ENCODE assay signal across 2 worm cellular contexts in genomic region chrIV:9146819-9147518, ce11.
TF ChIP-seq lines count a peak whose summit lies in the region.

Gene rpb-12, minus strand, starts transcription at chrIV:9146869.
Gene aly-2, plus strand, starts transcription at chrIV:9147468.

TF ChIP-seq in whole organism, L1 larva, 84 proteins besides CTCF, POLR2A, EP300 and RAD21 (continued from another document):
- TF ChIP-seq mef-2 (tag; optimal IDR thresholded peaks at IDR 0.05; lab: Kevin White, UChicago) (no peak), dpl-1 (GFP tag; optimal IDR thresholded peaks at IDR 0.05; lab: Kevin White, UChicago) (peak; percentile 74 to 88 (median 79)), fkh-10 (GFP tag; optimal IDR thresholded peaks at IDR 0.05; lab: Kevin White, UChicago) (no peak), ces-1 (GFP tag; optimal IDR thresholded peaks at IDR 0.05; lab: Kevin White, UChicago) (no peak), ceh-90 (tag; optimal IDR thresholded peaks at IDR 0.05; lab: Kevin White, UChicago) (no peak), pax-3 (tag; optimal IDR thresholded peaks at IDR 0.05; lab: Kevin White, UChicago) (no peak), nhr-237 (tag; optimal IDR thresholded peaks at IDR 0.05; lab: Kevin White, UChicago) (no peak), elt-3 (tag; optimal IDR thresholded peaks at IDR 0.05; lab: Kevin White, UChicago) (no peak), efl-1 (optimal IDR thresholded peaks at IDR 0.05; lab: Kevin White, UChicago) (peak; percentile 82 to 87), efl-1 (GFP tag; optimal IDR thresholded peaks at IDR 0.05 in 1 of 2; lab: Kevin White, UChicago) (peak; percentile 83 to 98), aly-2 (tag; optimal IDR thresholded peaks at IDR 0.05; lab: Kevin White, UChicago) (peak; percentile 59), irx-1 (tag; optimal IDR thresholded peaks at IDR 0.05; lab: Kevin White, UChicago) (no peak), snu-23 (GFP tag; optimal IDR thresholded peaks at IDR 0.05; lab: Kevin White, UChicago) (peak; percentile 74), lin-39 (tag; optimal IDR thresholded peaks at IDR 0.05; lab: Kevin White, UChicago) (no peak), nhr-20 (tag; optimal IDR thresholded peaks at IDR 0.05; lab: Kevin White, UChicago) (peak; percentile 57), aha-1 (tag; optimal IDR thresholded peaks at IDR 0.05; lab: Kevin White, UChicago) (no peak), snpc-4 (tag; optimal IDR thresholded peaks at IDR 0.05; lab: Kevin White, UChicago) (no peak), rnt-1 (tag; optimal IDR thresholded peaks at IDR 0.05; lab: Kevin White, UChicago) (peak; percentile 78), nhr-47 (tag; optimal IDR thresholded peaks at IDR 0.05; lab: Kevin White, UChicago) (no peak), tbx-2 (tag; optimal IDR thresholded peaks at IDR 0.05; lab: Kevin White, UChicago) (peak; percentile 62), nhr-28 (tag; optimal IDR thresholded peaks at IDR 0.05; lab: Kevin White, UChicago) (no peak), ama-1 (optimal IDR thresholded peaks at IDR 0.05; lab: Kevin White, UChicago) (no peak), C34B4.2 (tag; optimal IDR thresholded peaks at IDR 0.05; lab: Kevin White, UChicago) (no peak), lin-15B (tag; optimal IDR thresholded peaks at IDR 0.05; lab: Kevin White, UChicago) (peak; percentile 75), ceh-8 (GFP tag; optimal IDR thresholded peaks at IDR 0.05; lab: Kevin White, UChicago) (no peak), Y116A8C.19 (tag; optimal IDR thresholded peaks at IDR 0.05; lab: Kevin White, UChicago; ENCODE audit: borderline replicate concordance) (no peak), zag-1 (tag; optimal IDR thresholded peaks at IDR 0.05; lab: Kevin White, UChicago) (no peak), skn-1 (tag; optimal IDR thresholded peaks at IDR 0.05; lab: Kevin White, UChicago) (peak; percentile 59)

TF ChIP-seq in whole organism, young adult, 124 proteins besides CTCF, POLR2A, EP300 and RAD21 (continued from another document):
- TF ChIP-seq F33H1.4 (GFP tag; IDR thresholded peaks at IDR 0.05; lab: Robert Waterston, UW), result peak; percentile 78
- TF ChIP-seq cebp-1 (GFP tag; IDR thresholded peaks at IDR 0.05; lab: Robert Waterston, UW), result peak; percentile 82
- peak; percentile 93 for TF ChIP-seq cebp-1 (tag; optimal IDR thresholded peaks at IDR 0.05; lab: Kevin White, UChicago)
- no peak for TF ChIP-seq egl-18 (GFP tag; IDR thresholded peaks at IDR 0.05; lab: Robert Waterston, UW)
- peak; percentile 65 for TF ChIP-seq unc-130 (GFP tag; optimal IDR thresholded peaks at IDR 0.05; lab: Kevin White, UChicago)
- TF ChIP-seq Y67H2A.10 (GFP tag; conservative IDR thresholded peaks at IDR 0.05; lab: Robert Waterston, UW), result no peak
- TF ChIP-seq attf-6 (GFP tag; IDR thresholded peaks at IDR 0.05; lab: Robert Waterston, UW), result peak; percentile 83
- no peak for TF ChIP-seq K11D2.4 (GFP tag; IDR thresholded peaks at IDR 0.05; lab: Robert Waterston, UW)
- no peak for TF ChIP-seq ztf-26 (tag; optimal IDR thresholded peaks at IDR 0.05; lab: Kevin White, UChicago)
- no peak for TF ChIP-seq ztf-6 (GFP tag; IDR thresholded peaks at IDR 0.05; lab: Robert Waterston, UW)
- TF ChIP-seq B0336.3 (GFP tag; IDR thresholded peaks at IDR 0.05; lab: Robert Waterston, UW), result peak; percentile 74
- no peak for TF ChIP-seq F52B5.7 (tag; optimal IDR thresholded peaks at IDR 0.05; lab: Kevin White, UChicago)
- no peak for TF ChIP-seq nfyb-1 (GFP tag; IDR thresholded peaks at IDR 0.05; lab: Robert Waterston, UW)
